1 fruit fly cellular context compared by ENCODE assay signal in genomic region chr3L:9505007-9505712, dm6.
A peak's percentile ranks its signal among the peaks of the same experiment; 100 is the strongest.
TF ChIP-seq lines count a peak whose summit lies in the region.

Gene path (minus strand): TSS chr3L:9505328.

TF ChIP-seq in whole organism, embryonic, 481 proteins besides CTCF, POLR2A, EP300 and RAD21 (continued from another document):
- TF ChIP-seq emc (GFP tag; optimal IDR thresholded peaks at IDR 0.05; lab: Kevin White, UChicago) (no peak), Dp (GFP tag; optimal IDR thresholded peaks at IDR 0.05; lab: Kevin White, UChicago) (no peak), dati (GFP tag; IDR thresholded peaks at IDR 0.05; lab: Robert Waterston, UW) (no peak), CG10959 (GFP tag; IDR thresholded peaks at IDR 0.05; lab: Robert Waterston, UW) (no peak), sens-2 (GFP tag; IDR thresholded peaks at IDR 0.05; lab: Robert Waterston, UW) (no peak), sisA (GFP tag; IDR thresholded peaks at IDR 0.05; lab: Robert Waterston, UW) (no peak), cad (GFP tag; optimal IDR thresholded peaks at IDR 0.05; lab: Kevin White, UChicago) (no peak), crp (GFP tag; optimal IDR thresholded peaks at IDR 0.05; lab: Kevin White, UChicago) (no peak), Oli (tag; optimal IDR thresholded peaks at IDR 0.05; lab: Kevin White, UChicago) (peak; percentile 33), dan (GFP tag; IDR thresholded peaks at IDR 0.05; lab: Robert Waterston, UW) (no peak), MESR4 (GFP tag; optimal IDR thresholded peaks at IDR 0.05; lab: Kevin White, UChicago) (peak; percentile 18), CG30403 (GFP tag; optimal IDR thresholded peaks at IDR 0.05; lab: Kevin White, UChicago) (peak; percentile 35), scrt (GFP tag; optimal IDR thresholded peaks at IDR 0.05; lab: Kevin White, UChicago) (peak; percentile 45), CG12236 (GFP tag; optimal IDR thresholded peaks at IDR 0.05; lab: Kevin White, UChicago) (no peak), CG2875 (GFP tag; optimal IDR thresholded peaks at IDR 0.05; lab: Kevin White, UChicago) (no peak), vfl (GFP tag; optimal IDR thresholded peaks at IDR 0.05; lab: Kevin White, UChicago) (no peak), HmgD (GFP tag; optimal IDR thresholded peaks at IDR 0.05; lab: Kevin White, UChicago) (no peak), crol (GFP tag; IDR thresholded peaks at IDR 0.05; lab: Robert Waterston, UW) (no peak), Rx (GFP tag; IDR thresholded peaks at IDR 0.05; lab: Robert Waterston, UW) (no peak), bab2 (GFP tag; optimal IDR thresholded peaks at IDR 0.05; lab: Kevin White, UChicago) (no peak), Stat92E (GFP tag; optimal IDR thresholded peaks at IDR 0.05; lab: Kevin White, UChicago) (peak in 1 of 3 experiments; percentile 30), CG13624 (GFP tag; optimal IDR thresholded peaks at IDR 0.05; lab: Kevin White, UChicago) (no peak), tll (GFP tag; optimal IDR thresholded peaks at IDR 0.05; lab: Kevin White, UChicago) (no peak), CG15696 (tag; optimal IDR thresholded peaks at IDR 0.05; lab: Kevin White, UChicago) (peak; percentile 31), HLHmδ (GFP tag; optimal IDR thresholded peaks at IDR 0.05; lab: Kevin White, UChicago) (peak; percentile 31), cato (GFP tag; optimal IDR thresholded peaks at IDR 0.05; lab: Kevin White, UChicago; ENCODE audit: borderline replicate concordance) (no peak)
